Worm (Caenorhabditis elegans): Measurements from ENCODE around the gene oatr-1.

oatr-1 gene

ce11 chrIII:6421973-6422511 is 26.1 kb upstream of the oatr-1 start (continued):
- TF ChIP-seq alr-1 (tag; optimal IDR thresholded peaks at IDR 0.05) (no peak), unc-39 (tag; optimal IDR thresholded peaks at IDR 0.05) (no peak), ztf-11 (tag; optimal IDR thresholded peaks at IDR 0.05) (no peak), aly-2 (tag; optimal IDR thresholded peaks at IDR 0.05) (no peak), ceh-16 (tag; optimal IDR thresholded peaks at IDR 0.05) (no peak), Y55F3AM.14 (GFP tag; optimal IDR thresholded peaks at IDR 0.05) (no peak), R02D3.7 (tag; optimal IDR thresholded peaks at IDR 0.05) (no peak), nhr-10 (tag; optimal IDR thresholded peaks at IDR 0.05) (no peak), ZK546.5 (tag; optimal IDR thresholded peaks at IDR 0.05) (no peak), lsy-2 (tag; optimal IDR thresholded peaks at IDR 0.05) (no peak), sma-3 (GFP tag; optimal IDR thresholded peaks at IDR 0.05) (peak; percentile 41), C34F6.9 (tag; optimal IDR thresholded peaks at IDR 0.05) (no peak), mab-5 (tag; optimal IDR thresholded peaks at IDR 0.05) (no peak), gmeb-1 (tag; optimal IDR thresholded peaks at IDR 0.05) (peak; percentile 7), peb-1 (tag; optimal IDR thresholded peaks at IDR 0.05) (no peak), nhr-237 (tag; optimal IDR thresholded peaks at IDR 0.05) (no peak), ama-1 (optimal IDR thresholded peaks at IDR 0.05) (no peak), egl-27 (tag; optimal IDR thresholded peaks at IDR 0.05) (no peak), blmp-1 (tag; optimal IDR thresholded peaks at IDR 0.05; ENCODE audit: insufficient read depth) (peak; percentile 62), snpc-4 (tag; optimal IDR thresholded peaks at IDR 0.05) (no peak), nhr-129 (tag; optimal IDR thresholded peaks at IDR 0.05) (peak; percentile 40), lin-11 (tag; optimal IDR thresholded peaks at IDR 0.05) (no peak), mbf-1 (tag; optimal IDR thresholded peaks at IDR 0.05) (no peak)

DNA sequence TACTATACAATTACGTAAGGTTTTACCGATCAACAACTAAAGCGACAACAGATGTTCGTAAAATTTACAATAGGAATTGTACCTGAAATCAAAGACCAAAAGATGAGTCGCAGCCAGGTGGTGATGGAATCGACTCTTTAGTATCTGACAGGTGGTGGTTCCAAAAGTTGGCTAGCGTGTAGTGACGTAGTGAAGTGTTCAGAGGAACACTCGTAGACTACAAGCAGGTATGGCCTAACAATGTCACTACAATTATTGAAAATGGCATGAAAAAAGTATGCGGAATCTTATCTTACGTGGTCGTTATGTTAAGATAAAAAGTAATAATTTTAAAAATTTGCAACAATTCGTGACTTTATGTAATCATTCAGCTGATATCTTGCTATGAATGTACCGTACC is 25.5 kb upstream of the oatr-1 start:
- TF ChIP-seq nhr-12 (tag; optimal IDR thresholded peaks at IDR 0.05) (no peak), ZK546.5 (tag; optimal IDR thresholded peaks at IDR 0.05) (no peak), ama-1 (optimal IDR thresholded peaks at IDR 0.05) (peak; percentile 44), elt-3 (tag; optimal IDR thresholded peaks at IDR 0.05) (no peak), nhr-11 (tag; optimal IDR thresholded peaks at IDR 0.05) (no peak), C34F6.9 (tag; optimal IDR thresholded peaks at IDR 0.05) (no peak), nhr-6 (tag; optimal IDR thresholded peaks at IDR 0.05) (no peak), dmd-4 (tag; optimal IDR thresholded peaks at IDR 0.05) (no peak)

DNA sequence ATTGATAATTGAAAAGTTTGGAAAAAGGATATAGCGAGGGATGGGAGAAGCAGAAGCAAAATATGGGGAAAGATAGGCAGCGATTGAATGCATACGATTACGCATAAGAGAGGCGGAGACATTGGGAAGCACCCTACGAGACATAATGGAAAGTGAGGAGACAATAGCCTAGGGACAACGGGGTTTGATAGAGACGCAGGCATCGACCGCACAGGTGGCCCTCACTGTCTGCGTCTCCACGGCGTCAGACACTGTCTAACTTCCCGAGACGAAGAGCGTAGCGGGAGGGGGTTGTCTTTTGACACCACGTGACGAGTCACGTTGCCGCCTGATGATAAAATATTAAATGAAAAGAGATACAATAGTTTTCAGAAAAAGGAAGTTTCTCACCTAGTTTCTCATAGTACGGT is 25.0 kb upstream of the oatr-1 start:
- TF ChIP-seq ceh-16 (tag; optimal IDR thresholded peaks at IDR 0.05): peak; percentile 53
- no peak for TF ChIP-seq unc-39 (tag; optimal IDR thresholded peaks at IDR 0.05)
- no peak for TF ChIP-seq skn-1 (tag; optimal IDR thresholded peaks at IDR 0.05)
- TF ChIP-seq nhr-10 (tag; optimal IDR thresholded peaks at IDR 0.05): peak; percentile 46
- TF ChIP-seq sma-9 (GFP tag; optimal IDR thresholded peaks at IDR 0.05): peak; percentile 97
- TF ChIP-seq sma-9 (tag; optimal IDR thresholded peaks at IDR 0.05): no peak
- TF ChIP-seq unc-55 (GFP tag; optimal IDR thresholded peaks at IDR 0.05): peak; percentile 63
- peak; percentile 47 for TF ChIP-seq zag-1 (tag; optimal IDR thresholded peaks at IDR 0.05)
- TF ChIP-seq egl-27 (tag; optimal IDR thresholded peaks at IDR 0.05): peak; percentile 42
- peak; percentile 66 for TF ChIP-seq unc-62 (GFP tag; optimal IDR thresholded peaks at IDR 0.05)
- TF ChIP-seq R02D3.7 (tag; optimal IDR thresholded peaks at IDR 0.05): no peak
- peak; percentile 55 for TF ChIP-seq ceh-82 (tag; optimal IDR thresholded peaks at IDR 0.05)
- no peak for TF ChIP-seq mbf-1 (tag; optimal IDR thresholded peaks at IDR 0.05)
- TF ChIP-seq ztf-11 (tag; optimal IDR thresholded peaks at IDR 0.05): no peak
- TF ChIP-seq gmeb-1 (tag; optimal IDR thresholded peaks at IDR 0.05): peak; percentile 85
- TF ChIP-seq elt-3 (tag; optimal IDR thresholded peaks at IDR 0.05): no peak
- TF ChIP-seq snpc-4 (tag; optimal IDR thresholded peaks at IDR 0.05): no peak
- no peak for TF ChIP-seq nhr-77 (tag; optimal IDR thresholded peaks at IDR 0.05)
- TF ChIP-seq nhr-25 (tag; optimal IDR thresholded peaks at IDR 0.05): peak; percentile 92
- no peak for TF ChIP-seq nhr-11 (tag; optimal IDR thresholded peaks at IDR 0.05)
- TF ChIP-seq C34F6.9 (tag; optimal IDR thresholded peaks at IDR 0.05): peak; percentile 88
- TF ChIP-seq lin-39 (tag; optimal IDR thresholded peaks at IDR 0.05): no peak
- no peak for TF ChIP-seq peb-1 (tag; optimal IDR thresholded peaks at IDR 0.05)
- TF ChIP-seq nhr-129 (tag; optimal IDR thresholded peaks at IDR 0.05): peak; percentile 44
- no peak for TF ChIP-seq aly-2 (tag; optimal IDR thresholded peaks at IDR 0.05)
- TF ChIP-seq sma-3 (GFP tag; optimal IDR thresholded peaks at IDR 0.05): peak; percentile 95
- peak; percentile 89 for TF ChIP-seq Y55F3AM.14 (GFP tag; optimal IDR thresholded peaks at IDR 0.05)
- TF ChIP-seq sem-4 (tag; optimal IDR thresholded peaks at IDR 0.05): peak; percentile 81
- TF ChIP-seq crh-2 (tag; optimal IDR thresholded peaks at IDR 0.05): peak; percentile 85
- no peak for TF ChIP-seq nhr-23 (tag; optimal IDR thresholded peaks at IDR 0.05)
- TF ChIP-seq mab-5 (tag; optimal IDR thresholded peaks at IDR 0.05): peak; percentile 83
- peak; percentile 59 for TF ChIP-seq lin-13 (GFP tag; optimal IDR thresholded peaks at IDR 0.05)
- peak; percentile 58 for TF ChIP-seq fos-1 (tag; optimal IDR thresholded peaks at IDR 0.05)
- no peak for TF ChIP-seq alr-1 (tag; optimal IDR thresholded peaks at IDR 0.05)
- no peak for TF ChIP-seq dmd-4 (tag; optimal IDR thresholded peaks at IDR 0.05)
- peak; percentile 71 for TF ChIP-seq lin-11 (tag; optimal IDR thresholded peaks at IDR 0.05)
- TF ChIP-seq ztf-4 (tag; optimal IDR thresholded peaks at IDR 0.05): peak; percentile 35
- no peak for TF ChIP-seq ama-1 (optimal IDR thresholded peaks at IDR 0.05)
- TF ChIP-seq nhr-21 (tag; optimal IDR thresholded peaks at IDR 0.05): peak; percentile 96
- TF ChIP-seq nhr-12 (tag; optimal IDR thresholded peaks at IDR 0.05): no peak
- peak; percentile 50 for TF ChIP-seq nhr-6 (tag; optimal IDR thresholded peaks at IDR 0.05)
- TF ChIP-seq F13H6.1 (tag; optimal IDR thresholded peaks at IDR 0.05): peak; percentile 94
- TF ChIP-seq lsy-2 (tag; optimal IDR thresholded peaks at IDR 0.05): peak; percentile 53 to 89
- TF ChIP-seq ZK546.5 (tag; optimal IDR thresholded peaks at IDR 0.05): peak; percentile 24
- peak; percentile 83 for TF ChIP-seq blmp-1 (tag; optimal IDR thresholded peaks at IDR 0.05; ENCODE audit: insufficient read depth)
